Worm (Caenorhabditis elegans) whole organism, L3 larva: Measurements from ENCODE around the gene AC3.12.

ENCODE experiments used
- elt-3 ChIP-seq, 3 experiments: fragments of 150-350 bp in 1 of 3; sonication (generic microtip) in 2 of 3; optimal IDR thresholded peaks; 2 replicates in 2 of 3; 4 replicates in 1 of 3; lab custom pipeline; 2014 to 2017; ENCODE audit warnings: missing biosample characterization in 3 of 3, missing genetic modification characterization in 3 of 3
- nfya-1 ChIP-seq: sonication (generic microtip); optimal IDR thresholded peaks from 2 replicates; lab custom pipeline; 2017; ENCODE audit warnings: missing genetic modification characterization, mild to moderate bottlenecking, missing compliant biosample characterization, antibody characterized with exemption, moderate library complexity; ENCODE audit not compliant: insufficient read depth
- ztf-11 ChIP-seq: fragments of 150-350 bp; optimal IDR thresholded peaks from 2 replicates; lab custom pipeline; 2014; ENCODE audit warnings: missing biosample characterization, missing genetic modification characterization

ce11 chrV:10350054-10350453, 29.1 kb downstream of the AC3.12 start, which contains the start of gene K07C5.9:
- TF ChIP-seq elt-3 (tag; optimal IDR thresholded peaks at IDR 0.05; lab: Kevin White, UChicago) (no peak), nfya-1 (tag; lab: Kevin White, UChicago) (no peak), ztf-11 (tag; lab: Kevin White, UChicago) (no peak)
